Fruit fly (Drosophila melanogaster) whole organism, wandering third instar larva: ENCODE measurements around the gene CG15517.
"Not testable (repeated sequence)": the region's sequence is repeated elsewhere in the genome, so short reads cannot be mapped to it uniquely, and the experiment has no call there.

Source experiments
- OdsH ChIP-seq: fragments of 200-800 bp; sonication (Bioruptor generic); optimal IDR thresholded peaks from 2 replicates; lab custom pipeline; 2016; ENCODE audit warnings: missing biosample characterization, mild to moderate bottlenecking, missing genetic modification characterization
- ey ChIP-seq: fragments of 200-800 bp; sonication (Bioruptor generic); optimal IDR thresholded peaks from 2 replicates; lab custom pipeline; 2016; ENCODE audit warnings: missing biosample characterization, missing genetic modification characterization
- psq ChIP-seq: fragments of 200-800 bp; sonication (Bioruptor generic); optimal IDR thresholded peaks from 3 replicates; lab custom pipeline; 2017; ENCODE audit warnings: missing biosample characterization, mild to moderate bottlenecking, missing genetic modification characterization, moderate library complexity
- rgr ChIP-seq: fragments of 200-800 bp; sonication (Bioruptor generic); optimal IDR thresholded peaks from 3 replicates; lab custom pipeline; 2016; ENCODE audit warnings: missing biosample characterization, mild to moderate bottlenecking, missing genetic modification characterization

- TF ChIP-seq rgr; OdsH (GFP tag; lab: Kevin White, UChicago); psq (GFP tag; lab: Kevin White, UChicago); ey (GFP tag; lab: Kevin White, UChicago): not testable (repeated sequence)
These were observed 18.3 kb upstream of the CG15517 start, which contains the start of gene Jon99Ciii for dm6 chr3R:29921916-29922315.
